Worm (Caenorhabditis elegans) whole organism, late embryonic: ENCODE data around the gene abt-1.
A peak's percentile ranks its signal among the peaks of the same experiment; 100 is the strongest.

ENCODE experiments used
- C38D4.7 ChIP-seq: fragments of 200-800 bp; sonication (Bioruptor generic); optimal IDR thresholded peaks from 2 replicates; lab custom pipeline; 2018; ENCODE audit warnings: mild to moderate bottlenecking, missing genetic modification characterization, moderate library complexity, missing compliant biosample characterization
- F13H6.1 ChIP-seq: sonication (generic microtip); optimal IDR thresholded peaks from 2 replicates; lab custom pipeline; 2016; ENCODE audit warnings: missing genetic modification characterization, missing compliant biosample characterization
- K02D7.2 ChIP-seq: sonication (generic microtip); optimal IDR thresholded peaks from 2 replicates; lab custom pipeline; 2017; ENCODE audit warnings: mild to moderate bottlenecking, missing genetic modification characterization, missing compliant biosample characterization
- T23F11.4 ChIP-seq: fragments of 200-800 bp; sonication (Bioruptor generic); optimal IDR thresholded peaks from 2 replicates; lab custom pipeline; 2018; ENCODE audit warnings: mild to moderate bottlenecking, missing genetic modification characterization, missing compliant biosample characterization
- Y22D7AL.16 ChIP-seq: sonication (generic microtip); optimal IDR thresholded peaks from 2 replicates; lab custom pipeline; 2016; ENCODE audit warnings: missing genetic modification characterization, missing compliant biosample characterization
- ahr-1 ChIP-seq: sonication (generic microtip); optimal IDR thresholded peaks from 2 replicates; lab custom pipeline; 2016; ENCODE audit warnings: missing genetic modification characterization, missing compliant biosample characterization
- ceh-14 ChIP-seq: sonication (generic microtip); optimal IDR thresholded peaks from 2 replicates; lab custom pipeline; 2016; ENCODE audit warnings: missing genotype, missing genetic modification characterization, missing compliant biosample characterization
- ceh-18 ChIP-seq: sonication (generic microtip); optimal IDR thresholded peaks from 2 replicates; lab custom pipeline; 2016; ENCODE audit warnings: missing genetic modification characterization, missing compliant biosample characterization
- ceh-2 ChIP-seq: sonication (generic microtip); optimal IDR thresholded peaks from 2 replicates; lab custom pipeline; 2016; ENCODE audit warnings: missing genotype, missing genetic modification characterization, missing compliant biosample characterization
- ceh-22 ChIP-seq: sonication (generic microtip); optimal IDR thresholded peaks from 2 replicates; lab custom pipeline; 2017; ENCODE audit warnings: missing biosample characterization, missing genetic modification characterization
- ceh-24 ChIP-seq: sonication (generic microtip); optimal IDR thresholded peaks from 2 replicates; lab custom pipeline; 2016; ENCODE audit warnings: mild to moderate bottlenecking, missing genetic modification characterization, missing compliant biosample characterization
- ceh-30 ChIP-seq: fragments of 150-350 bp; optimal IDR thresholded peaks from 2 replicates; lab custom pipeline; 2014; ENCODE audit warnings: missing biosample characterization, missing genetic modification characterization
- ceh-31 ChIP-seq: sonication (generic microtip); optimal IDR thresholded peaks from 2 replicates; lab custom pipeline; 2016; ENCODE audit warnings: missing genetic modification characterization, missing compliant biosample characterization
- ceh-34 ChIP-seq: sonication (generic microtip); optimal IDR thresholded peaks from 2 replicates; lab custom pipeline; 2016; ENCODE audit warnings: mild to moderate bottlenecking, missing genetic modification characterization, missing compliant biosample characterization
- ceh-48 ChIP-seq: sonication (generic microtip); optimal IDR thresholded peaks from 2 replicates; lab custom pipeline; 2016; ENCODE audit warnings: missing genetic modification characterization, inconsistent platforms, missing compliant biosample characterization
- ceh-6 ChIP-seq: fragments of 200-800 bp; sonication (Bioruptor generic); optimal IDR thresholded peaks from 2 replicates; lab custom pipeline; 2018; ENCODE audit warnings: mild to moderate bottlenecking, missing genetic modification characterization, missing compliant biosample characterization
- ceh-9 ChIP-seq: sonication (generic microtip); optimal IDR thresholded peaks from 2 replicates; lab custom pipeline; 2016; ENCODE audit warnings: mild to moderate bottlenecking, missing genetic modification characterization, inconsistent platforms, missing compliant biosample characterization
- che-1 ChIP-seq: sonication (generic microtip); optimal IDR thresholded peaks from 2 replicates; lab custom pipeline; 2016; ENCODE audit warnings: mild to moderate bottlenecking, missing genetic modification characterization, missing compliant biosample characterization
- dmd-4 ChIP-seq: sonication (generic microtip); optimal IDR thresholded peaks from 2 replicates; lab custom pipeline; 2016; ENCODE audit warnings: borderline replicate concordance, missing genetic modification characterization, missing compliant biosample characterization
- dve-1 ChIP-seq: sonication (generic microtip); optimal IDR thresholded peaks from 2 replicates; lab custom pipeline; 2017; ENCODE audit warnings: antibody characterized with exemption, mild to moderate bottlenecking, missing genetic modification characterization, missing compliant biosample characterization
- elt-4 ChIP-seq: sonication (generic microtip); optimal IDR thresholded peaks from 2 replicates; lab custom pipeline; 2016; ENCODE audit warnings: missing genetic modification characterization, missing compliant biosample characterization
- ets-4 ChIP-seq: sonication (generic microtip); optimal IDR thresholded peaks from 2 replicates; lab custom pipeline; 2016; ENCODE audit warnings: missing genetic modification characterization, missing compliant biosample characterization
- eyg-1 ChIP-seq: sonication (generic microtip); optimal IDR thresholded peaks from 2 replicates; lab custom pipeline; 2016; ENCODE audit warnings: missing genotype, missing genetic modification characterization, missing compliant biosample characterization
- fkh-6 ChIP-seq: sonication (generic microtip); optimal IDR thresholded peaks from 2 replicates; lab custom pipeline; 2016; ENCODE audit warnings: missing genetic modification characterization, missing compliant biosample characterization
- gmeb-2 ChIP-seq: sonication (generic microtip); optimal IDR thresholded peaks from 2 replicates; lab custom pipeline; 2016; ENCODE audit warnings: missing genetic modification characterization, inconsistent platforms, missing compliant biosample characterization
- hlh-15 ChIP-seq: sonication (generic microtip); optimal IDR thresholded peaks from 2 replicates; lab custom pipeline; 2016; ENCODE audit warnings: missing genetic modification characterization, missing compliant biosample characterization
- hlh-30 ChIP-seq: sonication (generic microtip); optimal IDR thresholded peaks from 2 replicates; lab custom pipeline; 2017; ENCODE audit warnings: antibody characterized with exemption, missing genetic modification characterization, missing compliant biosample characterization; ENCODE audit not compliant: insufficient read depth
- hlh-6 ChIP-seq: sonication (generic microtip); optimal IDR thresholded peaks from 2 replicates; lab custom pipeline; 2016; ENCODE audit warnings: missing genotype, missing genetic modification characterization, missing compliant biosample characterization
- hlh-8 ChIP-seq: sonication (generic microtip); optimal IDR thresholded peaks from 2 replicates; lab custom pipeline; 2016; ENCODE audit warnings: missing genotype, missing genetic modification characterization, missing compliant biosample characterization
- lim-6 ChIP-seq: sonication (generic microtip); optimal IDR thresholded peaks from 2 replicates; lab custom pipeline; 2016; ENCODE audit warnings: missing genetic modification characterization, missing compliant biosample characterization
- lin-11 ChIP-seq: fragments of 200-800 bp; sonication (Bioruptor generic); optimal IDR thresholded peaks from 2 replicates; lab custom pipeline; 2018; ENCODE audit warnings: mild to moderate bottlenecking, missing genetic modification characterization, missing compliant biosample characterization
- madf-2 ChIP-seq: sonication (generic microtip); optimal IDR thresholded peaks from 2 replicates; lab custom pipeline; 2017; ENCODE audit warnings: missing genetic modification characterization, missing compliant biosample characterization
- nfya-1 ChIP-seq: sonication (generic microtip); optimal IDR thresholded peaks from 2 replicates; lab custom pipeline; 2017; ENCODE audit warnings: missing genetic modification characterization, mild to moderate bottlenecking, missing compliant biosample characterization, antibody characterized with exemption, moderate library complexity
- nhr-11 ChIP-seq: fragments of 150-350 bp; optimal IDR thresholded peaks from 2 replicates; lab custom pipeline; 2014; ENCODE audit warnings: missing biosample characterization, missing genetic modification characterization
- nhr-232 ChIP-seq: sonication (generic microtip); optimal IDR thresholded peaks from 2 replicates; lab custom pipeline; 2016; ENCODE audit warnings: missing genetic modification characterization, missing compliant biosample characterization
- odd-2 ChIP-seq: sonication (generic microtip); optimal IDR thresholded peaks from 2 replicates; lab custom pipeline; 2017; ENCODE audit warnings: antibody characterized with exemption, mild to moderate bottlenecking, missing genetic modification characterization, missing compliant biosample characterization
- pag-3 ChIP-seq: sonication (generic microtip); optimal IDR thresholded peaks from 2 replicates; lab custom pipeline; 2016; ENCODE audit warnings: missing compliant biosample characterization, missing genetic modification characterization, borderline replicate concordance
- pat-9 ChIP-seq: fragments of 200-800 bp; sonication (Bioruptor generic); optimal IDR thresholded peaks from 2 replicates; lab custom pipeline; 2018; ENCODE audit warnings: mild to moderate bottlenecking, missing genetic modification characterization, moderate library complexity, missing compliant biosample characterization
- pax-1 ChIP-seq: fragments of 150-350 bp; optimal IDR thresholded peaks from 2 replicates; lab custom pipeline; 2014; ENCODE audit warnings: missing biosample characterization, missing genetic modification characterization
- pha-2 ChIP-seq: sonication (generic microtip); optimal IDR thresholded peaks from 2 replicates; lab custom pipeline; 2017; ENCODE audit warnings: mild to moderate bottlenecking, missing genetic modification characterization, missing compliant biosample characterization
- pha-4 ChIP-seq: fragments of 150-350 bp; optimal IDR thresholded peaks from 2 replicates; lab custom pipeline; 2018; ENCODE audit warnings: missing biosample characterization, missing genetic modification reagents, missing genetic modification characterization
- pros-1 ChIP-seq: fragments of 150-350 bp; optimal IDR thresholded peaks from 2 replicates; lab custom pipeline; 2014; ENCODE audit warnings: missing biosample characterization, missing genetic modification reagents, missing genetic modification characterization
- ref-2 ChIP-seq: sonication (generic microtip); optimal IDR thresholded peaks from 2 replicates; lab custom pipeline; 2016; ENCODE audit warnings: missing genetic modification characterization, missing compliant biosample characterization
- sdc-2 ChIP-seq: sonication (generic microtip); optimal IDR thresholded peaks from 2 replicates; lab custom pipeline; 2016; ENCODE audit warnings: missing genotype, missing genetic modification characterization, missing compliant biosample characterization
- sox-4 ChIP-seq: sonication (generic microtip); optimal IDR thresholded peaks from 2 replicates; lab custom pipeline; 2017; ENCODE audit warnings: mild to moderate bottlenecking, missing genetic modification characterization, inconsistent platforms, missing compliant biosample characterization
- syd-9 ChIP-seq: sonication (generic microtip); optimal IDR thresholded peaks from 2 replicates; lab custom pipeline; 2016; ENCODE audit warnings: mild to moderate bottlenecking, missing genetic modification characterization, moderate library complexity, missing compliant biosample characterization
- tbx-2 ChIP-seq: sonication (generic microtip); optimal IDR thresholded peaks from 2 replicates; lab custom pipeline; 2016; ENCODE audit warnings: missing genetic modification characterization, missing compliant biosample characterization
- tbx-7 ChIP-seq: sonication (generic microtip); optimal IDR thresholded peaks from 2 replicates; lab custom pipeline; 2016; ENCODE audit warnings: missing genotype, missing genetic modification characterization, missing compliant biosample characterization
- unc-3 ChIP-seq, 2 experiments: fragments of 200-800 bp in 1 of 2; sonication (Bioruptor generic) in 1 of 2; sonication (generic microtip) in 1 of 2; conservative IDR thresholded peaks in 1 of 2; optimal IDR thresholded peaks in 1 of 2; 2 replicates each; pipeline versions ENCODE4 v1.3.6 to Lab custom; 2016 to 2022; ENCODE audit warnings: missing compliant biosample characterization in 2 of 2, missing genetic modification characterization in 2 of 2, missing genetic modification reagents in 1 of 2
- unc-42 ChIP-seq: sonication (generic microtip); optimal IDR thresholded peaks from 2 replicates; lab custom pipeline; 2016; ENCODE audit warnings: missing genotype, missing genetic modification characterization, missing compliant biosample characterization
- unc-55 ChIP-seq: sonication (generic microtip); optimal IDR thresholded peaks from 2 replicates; lab custom pipeline; 2017; ENCODE audit warnings: missing biosample characterization, missing genetic modification reagents, missing genetic modification characterization
- unc-86 ChIP-seq: sonication (generic microtip); optimal IDR thresholded peaks from 2 replicates; lab custom pipeline; 2016; ENCODE audit warnings: missing genetic modification characterization, missing compliant biosample characterization
- zip-5 ChIP-seq: sonication (generic microtip); optimal IDR thresholded peaks from 2 replicates; lab custom pipeline; 2016; ENCODE audit warnings: missing genetic modification characterization, missing compliant biosample characterization
- ztf-16 ChIP-seq: sonication (generic microtip); optimal IDR thresholded peaks from 2 replicates; lab custom pipeline; 2017; ENCODE audit warnings: missing genetic modification characterization, missing compliant biosample characterization

Gene abt-1

DNA sequence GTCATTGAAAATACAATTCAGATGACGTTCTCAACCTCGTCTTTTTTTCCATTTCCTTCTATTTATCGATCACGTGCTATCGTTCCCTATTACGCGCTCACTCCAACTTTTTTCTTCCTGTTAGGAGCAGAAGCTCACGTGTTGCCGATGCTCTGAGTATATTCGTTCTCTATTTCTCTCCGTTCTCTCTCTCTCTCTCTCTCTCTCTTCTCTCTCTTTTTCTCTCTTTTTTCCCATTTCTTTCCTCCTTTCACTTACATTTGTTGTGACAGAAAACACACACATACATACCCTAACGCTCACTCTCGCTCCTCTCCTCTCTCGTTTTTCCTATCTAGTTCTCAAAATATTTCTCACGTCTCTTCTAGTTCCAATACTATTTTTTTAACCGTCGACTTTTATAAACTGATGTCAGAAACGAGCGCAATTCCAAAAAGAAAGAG lies 37.7 kb upstream of the abt-1 start:
- TF ChIP-seq ztf-16 (tag; lab: Kevin White, UChicago) (no peak), che-1 (no peak), ceh-6 (GFP tag; lab: Kevin White, UChicago) (no peak), hlh-15 (tag; lab: Kevin White, UChicago) (no peak), ceh-34 (tag; lab: Kevin White, UChicago) (peak; percentile 2), K02D7.2 (no peak), F13H6.1 (tag; lab: Kevin White, UChicago) (peak; percentile 38), fkh-6 (no peak), pax-1 (no peak), unc-86 (tag; lab: Kevin White, UChicago) (no peak), gmeb-2 (tag; lab: Kevin White, UChicago) (no peak), ceh-48 (no peak), ceh-9 (tag; lab: Kevin White, UChicago) (no peak), lim-6 (tag; lab: Kevin White, UChicago) (no peak), eyg-1 (tag; lab: Kevin White, UChicago) (peak; percentile 17), unc-3 (GFP tag; conservative IDR thresholded peaks at IDR 0.05; lab: Robert Waterston, UW) (no peak), unc-3 (tag; optimal IDR thresholded peaks at IDR 0.05; lab: Kevin White, UChicago) (no peak), C38D4.7 (no peak), hlh-30 (peak; percentile 87), T23F11.4 (no peak), hlh-8 (tag; lab: Kevin White, UChicago) (no peak), pros-1 (tag; lab: Kevin White, UChicago) (peak; percentile 56), tbx-7 (tag; lab: Kevin White, UChicago) (no peak), dve-1 (tag; lab: Kevin White, UChicago) (no peak), unc-55 (GFP tag; lab: Kevin White, UChicago) (peak; percentile 77), sdc-2 (no peak), pha-4 (tag; lab: Kevin White, UChicago) (no peak), pag-3 (peak; percentile 5), ceh-22 (no peak), dmd-4 (tag; lab: Kevin White, UChicago) (no peak), pat-9 (tag; lab: Kevin White, UChicago) (no peak), hlh-6 (tag; lab: Kevin White, UChicago) (no peak), ceh-14 (no peak), ceh-2 (no peak), ceh-30 (tag; lab: Kevin White, UChicago) (no peak), nfya-1 (tag; lab: Kevin White, UChicago) (peak; percentile 64), ets-4 (tag; lab: Kevin White, UChicago) (peak; percentile 20), elt-4 (tag; lab: Kevin White, UChicago) (no peak), syd-9 (tag; lab: Kevin White, UChicago) (no peak), ahr-1 (tag; lab: Kevin White, UChicago) (no peak), ceh-31 (peak; percentile 61), ceh-24 (no peak), zip-5 (tag; lab: Kevin White, UChicago) (no peak), pha-2 (tag; lab: Kevin White, UChicago) (no peak), ceh-18 (tag; lab: Kevin White, UChicago) (peak; percentile 87), unc-42 (tag; lab: Kevin White, UChicago) (peak; percentile 77), tbx-2 (tag; lab: Kevin White, UChicago) (peak; percentile 46), sox-4 (no peak), nhr-11 (tag; lab: Kevin White, UChicago) (no peak), madf-2 (tag; lab: Kevin White, UChicago) (no peak), nhr-232 (tag; lab: Kevin White, UChicago) (no peak), ref-2 (tag; lab: Kevin White, UChicago) (peak; percentile 66), lin-11 (tag; lab: Kevin White, UChicago) (no peak), odd-2 (tag; lab: Kevin White, UChicago) (no peak), Y22D7AL.16 (tag; lab: Kevin White, UChicago) (no peak)
